Worm (Caenorhabditis elegans) whole organism, L3 larva: ENCODE results near the gene fkh-5.

ENCODE experiments used
- ZK546.5 ChIP-seq: sonication (generic microtip); optimal IDR thresholded peaks from 2 replicates; lab custom pipeline; 2017; ENCODE audit warnings: missing biosample characterization, missing genetic modification characterization
- ama-1 ChIP-seq: fragments of 150-350 bp; optimal IDR thresholded peaks from 2 replicates; lab custom pipeline; 2018
- egl-27 ChIP-seq: sonication (generic microtip); optimal IDR thresholded peaks from 4 replicates; lab custom pipeline; 2017; ENCODE audit warnings: missing biosample characterization, missing genetic modification reagents, missing genetic modification characterization
- elt-1 ChIP-seq: fragments of 150-350 bp; optimal IDR thresholded peaks from 2 replicates; lab custom pipeline; 2014; ENCODE audit warnings: missing biosample characterization, missing genetic modification characterization
- elt-2 ChIP-seq: sonication (generic microtip); optimal IDR thresholded peaks from 2 replicates; lab custom pipeline; 2016; ENCODE audit warnings: missing genetic modification reagents, mild to moderate bottlenecking, missing genetic modification characterization, missing compliant biosample characterization
- lin-39 ChIP-seq: fragments of 150-350 bp; optimal IDR thresholded peaks from 2 replicates; lab custom pipeline; 2018; ENCODE audit warnings: missing biosample characterization, missing genetic modification reagents, missing genetic modification characterization
- nhr-12 ChIP-seq: fragments of 150-350 bp; optimal IDR thresholded peaks from 2 replicates; lab custom pipeline; 2014; ENCODE audit warnings: missing biosample characterization, missing genetic modification characterization
- pha-4 ChIP-seq: fragments of 150-350 bp; optimal IDR thresholded peaks from 2 replicates; lab custom pipeline; 2014; ENCODE audit warnings: missing biosample characterization, missing genetic modification reagents, missing genetic modification characterization
- skn-1 ChIP-seq: fragments of 150-350 bp; optimal IDR thresholded peaks from 2 replicates; lab custom pipeline; 2014; ENCODE audit warnings: missing biosample characterization, missing genetic modification characterization
- snpc-4 ChIP-seq: fragments of 150-350 bp; optimal IDR thresholded peaks from 2 replicates; lab custom pipeline; 2014; ENCODE audit warnings: missing biosample characterization, missing genetic modification characterization
- unc-39 ChIP-seq: sonication (generic microtip); optimal IDR thresholded peaks from 4 replicates; lab custom pipeline; 2017; ENCODE audit warnings: missing biosample characterization, missing genetic modification characterization
- zag-1 ChIP-seq: fragments of 150-350 bp; optimal IDR thresholded peaks from 2 replicates; lab custom pipeline; 2014; ENCODE audit warnings: missing biosample characterization, missing genetic modification characterization
- ztf-11 ChIP-seq: fragments of 150-350 bp; optimal IDR thresholded peaks from 2 replicates; lab custom pipeline; 2014; ENCODE audit warnings: missing biosample characterization, missing genetic modification characterization

- TF ChIP-seq skn-1 (no peak), ztf-11 (tag; lab: Kevin White, UChicago) (no peak), elt-1 (tag; lab: Kevin White, UChicago) (no peak), lin-39 (tag; lab: Kevin White, UChicago) (no peak), nhr-12 (tag; lab: Kevin White, UChicago) (no peak), elt-2 (tag; lab: Kevin White, UChicago) (peak; percentile 68), zag-1 (no peak), unc-39 (tag; lab: Kevin White, UChicago) (no peak), egl-27 (no peak), ama-1 (no peak), pha-4 (tag; lab: Kevin White, UChicago) (peak; percentile 48), snpc-4 (tag; lab: Kevin White, UChicago) (no peak), ZK546.5 (tag; lab: Kevin White, UChicago) (no peak)
Measured at ce11 chrIII:4883429-4883828, 39.0 kb downstream of the fkh-5 start, which contains the start of gene clec-5.
